Worm (Caenorhabditis elegans): ENCODE measurements around the gene cox-6B.
"Not testable (repeated sequence)": the region's sequence is repeated elsewhere in the genome, so short reads cannot be mapped to it uniquely, and the experiment has no call there.

cox-6B gene

DNA sequence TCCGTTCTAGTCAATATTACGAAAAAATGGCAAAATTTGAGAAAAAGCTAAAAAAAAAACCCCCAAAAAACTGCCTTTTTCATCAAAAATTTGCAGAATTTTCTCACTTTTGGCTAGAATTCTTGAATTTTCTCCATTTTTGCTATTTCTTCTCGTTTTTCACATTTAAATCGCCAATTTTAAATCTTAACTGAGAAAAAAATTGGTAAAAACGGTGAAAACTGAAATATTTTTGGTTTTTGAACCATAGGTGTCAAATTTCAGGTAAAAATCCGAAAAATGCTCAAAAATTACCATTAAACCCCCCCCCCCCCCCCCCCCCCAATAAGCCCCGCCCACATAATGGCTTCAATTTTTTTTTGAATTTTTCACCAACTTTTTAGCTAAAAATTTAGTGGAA, at the start of gene cox-6B:
Gene cox-6B, plus strand, starts transcription at position 301 of the 400 bp plus-strand sequence.
- not testable (repeated sequence) for TF ChIP-seq ztf-11 (tag; optimal IDR thresholded peaks at IDR 0.05); nhr-12 (tag; optimal IDR thresholded peaks at IDR 0.05); unc-62 (GFP tag; optimal IDR thresholded peaks at IDR 0.05)

ce11 chrIII:2651519-2651918, 47.9 kb upstream of the cox-6B start:
- TF ChIP-seq ceh-43 (GFP tag; optimal IDR thresholded peaks at IDR 0.05) (no peak), sptf-1 (tag; optimal IDR thresholded peaks at IDR 0.05) (no peak), snpc-4 (tag; optimal IDR thresholded peaks at IDR 0.05) (no peak), nhr-12 (tag; optimal IDR thresholded peaks at IDR 0.05) (no peak), tbx-8 (GFP tag; optimal IDR thresholded peaks at IDR 0.05) (no peak), cnd-1 (tag; optimal IDR thresholded peaks at IDR 0.05) (no peak), ham-2 (GFP tag; optimal IDR thresholded peaks at IDR 0.05) (no peak), blmp-1 (tag; optimal IDR thresholded peaks at IDR 0.05) (no peak), mab-5 (tag; optimal IDR thresholded peaks at IDR 0.05) (no peak)

DNA sequence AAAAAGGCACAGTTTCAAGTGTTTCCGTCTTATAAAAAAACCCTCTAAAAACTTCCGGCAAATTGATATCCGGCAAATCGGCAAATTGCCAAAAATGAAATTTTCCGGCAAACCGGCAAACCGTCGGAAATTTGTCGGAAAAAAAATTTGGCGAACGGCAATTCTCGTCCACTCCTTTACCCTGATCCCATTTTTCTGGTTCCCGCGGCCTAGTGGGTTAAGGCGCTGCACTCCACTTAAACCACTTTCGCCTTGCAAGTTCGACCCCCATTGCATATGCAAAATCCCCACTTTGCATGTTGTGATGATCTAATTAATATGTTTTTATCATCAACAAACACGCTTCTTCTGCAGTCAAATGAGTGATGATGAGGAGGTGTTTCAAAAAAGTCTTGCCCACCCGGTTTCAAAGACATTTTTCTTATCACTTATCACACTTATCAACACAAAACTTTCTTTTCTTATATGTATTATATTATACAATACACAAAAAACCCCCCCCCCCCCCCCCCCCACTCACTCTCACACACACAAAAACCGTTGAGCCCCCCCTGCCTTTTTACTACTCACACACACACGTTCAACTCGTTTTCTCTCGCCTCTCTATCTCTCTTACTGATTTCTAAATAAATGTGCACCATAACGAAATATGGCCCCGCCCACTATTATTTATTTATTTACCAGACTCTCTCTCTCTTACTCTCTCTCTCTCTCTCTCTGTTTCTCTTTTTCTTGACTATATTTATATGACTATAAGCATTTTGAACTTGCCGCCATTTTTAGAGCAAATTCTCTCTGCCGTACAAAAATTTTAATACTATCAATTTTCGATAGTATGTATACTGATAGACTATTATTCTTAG, 46.5 kb upstream of the cox-6B start:
- TF ChIP-seq flh-1 (GFP tag; optimal IDR thresholded peaks at IDR 0.05) (no peak), tbx-8 (GFP tag; optimal IDR thresholded peaks at IDR 0.05) (no peak), elt-1 (tag; optimal IDR thresholded peaks at IDR 0.05; ENCODE audit: borderline replicate concordance, insufficient read depth) (no peak), sem-2 (GFP tag; optimal IDR thresholded peaks at IDR 0.05) (no peak), zip-8 (tag; optimal IDR thresholded peaks at IDR 0.05) (no peak), ham-2 (GFP tag; optimal IDR thresholded peaks at IDR 0.05) (no peak), nhr-28 (tag; optimal IDR thresholded peaks at IDR 0.05) (no peak), nhr-76 (tag; optimal IDR thresholded peaks at IDR 0.05) (no peak), snpc-4 (tag; optimal IDR thresholded peaks at IDR 0.05) (no peak)

ce11 chrIII:2656168-2656567, 43.3 kb upstream of the cox-6B start:
- no peak for TF ChIP-seq bed-3 (GFP tag; optimal IDR thresholded peaks at IDR 0.05)

DNA sequence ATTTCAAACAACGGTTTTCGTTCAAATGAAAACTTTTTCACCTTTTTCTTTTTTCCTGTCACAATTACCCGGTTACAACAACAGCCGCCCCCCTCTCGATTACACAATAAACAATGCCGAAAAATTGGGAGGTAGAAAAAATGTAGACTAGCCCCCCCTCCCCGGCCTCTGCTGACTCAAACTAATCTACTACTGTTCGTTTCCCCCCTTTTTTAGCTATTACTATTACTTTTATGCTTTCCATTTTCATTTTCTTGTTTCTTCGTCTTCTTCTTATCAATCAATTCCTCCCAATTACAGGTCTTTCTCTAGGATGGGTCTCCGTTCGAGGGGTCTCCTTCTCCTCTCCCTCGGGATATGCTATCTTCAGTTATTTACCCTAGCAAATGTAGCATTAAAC, 41.7 kb upstream of the cox-6B start, which contains the start of gene let-805:
Gene let-805, plus strand, starts transcription at position 301 of the 400 bp plus-strand sequence.
- TF ChIP-seq M03D4.4 (tag; optimal IDR thresholded peaks at IDR 0.05) (no peak), tbx-8 (GFP tag; optimal IDR thresholded peaks at IDR 0.05) (no peak), hlh-1 (tag; optimal IDR thresholded peaks at IDR 0.05) (no peak), sem-2 (GFP tag; optimal IDR thresholded peaks at IDR 0.05) (no peak), unc-62 (GFP tag; optimal IDR thresholded peaks at IDR 0.05) (no peak), nhr-28 (tag; optimal IDR thresholded peaks at IDR 0.05) (no peak), ztf-11 (tag; optimal IDR thresholded peaks at IDR 0.05) (no peak)

DNA sequence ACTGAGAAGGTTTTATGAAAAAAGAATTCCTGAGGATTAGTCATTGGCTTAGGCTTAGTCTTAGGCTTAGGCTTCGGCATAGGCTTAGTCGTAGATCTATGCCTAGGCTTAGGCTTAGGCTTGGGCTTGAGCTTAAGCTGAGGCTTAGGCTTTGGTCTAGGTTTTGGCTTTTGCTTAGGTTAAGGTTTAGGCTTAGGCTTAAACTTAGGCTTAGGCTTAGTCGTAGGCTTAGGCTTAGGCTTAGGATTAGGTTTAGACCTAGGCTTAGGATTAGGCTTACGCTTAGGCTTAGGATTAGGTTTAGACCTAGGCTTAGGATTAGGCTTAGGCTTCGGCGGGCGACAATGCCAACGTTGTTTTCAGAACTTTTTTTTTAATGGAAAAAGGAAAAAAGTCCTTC, 24.0 kb upstream of the cox-6B start:
- TF ChIP-seq ceh-83 (GFP tag; optimal IDR thresholded peaks at IDR 0.05) (no peak), ztf-11 (tag; optimal IDR thresholded peaks at IDR 0.05) (no peak), tbx-8 (GFP tag; optimal IDR thresholded peaks at IDR 0.05) (no peak), lin-32 (GFP tag; optimal IDR thresholded peaks at IDR 0.05) (no peak), unc-120 (tag; optimal IDR thresholded peaks at IDR 0.05; ENCODE audit: poor library complexity, severe bottlenecking) (no peak), zip-8 (tag; optimal IDR thresholded peaks at IDR 0.05) (no peak), sptf-1 (tag; optimal IDR thresholded peaks at IDR 0.05) (no peak), M03D4.4 (tag; optimal IDR thresholded peaks at IDR 0.05) (no peak)

DNA sequence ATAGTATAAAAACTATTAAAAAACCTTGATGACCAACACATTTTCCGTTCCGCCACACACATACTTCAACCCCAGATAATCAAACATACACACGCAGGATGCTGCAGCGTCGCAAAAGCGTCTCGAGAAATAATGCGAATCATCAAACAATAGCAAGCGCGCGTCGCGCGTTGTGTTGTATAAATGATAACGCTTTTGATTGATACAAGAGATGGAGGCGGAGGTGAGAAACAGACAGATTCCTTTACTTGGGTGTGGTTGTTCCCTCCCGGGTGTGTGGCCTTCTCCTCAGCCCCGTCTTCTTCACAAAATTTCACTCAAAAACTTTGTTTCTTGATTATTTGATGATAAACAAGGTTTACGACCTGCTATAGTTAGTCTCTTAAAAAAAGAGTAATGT, 23.4 kb upstream of the cox-6B start:
- TF ChIP-seq nhr-76 (tag; optimal IDR thresholded peaks at IDR 0.05) (no peak), ces-1 (GFP tag; optimal IDR thresholded peaks at IDR 0.05) (no peak), ceh-39 (tag; optimal IDR thresholded peaks at IDR 0.05) (no peak), elt-3 (tag; optimal IDR thresholded peaks at IDR 0.05) (no peak)

All from whole organism, mixed stage, embryonic.